Fruit fly (Drosophila melanogaster): ENCODE measurements around the gene RpS19b.
A peak's percentile ranks its signal among the peaks of the same experiment; 100 is the strongest.

RpS19b gene

DNA sequence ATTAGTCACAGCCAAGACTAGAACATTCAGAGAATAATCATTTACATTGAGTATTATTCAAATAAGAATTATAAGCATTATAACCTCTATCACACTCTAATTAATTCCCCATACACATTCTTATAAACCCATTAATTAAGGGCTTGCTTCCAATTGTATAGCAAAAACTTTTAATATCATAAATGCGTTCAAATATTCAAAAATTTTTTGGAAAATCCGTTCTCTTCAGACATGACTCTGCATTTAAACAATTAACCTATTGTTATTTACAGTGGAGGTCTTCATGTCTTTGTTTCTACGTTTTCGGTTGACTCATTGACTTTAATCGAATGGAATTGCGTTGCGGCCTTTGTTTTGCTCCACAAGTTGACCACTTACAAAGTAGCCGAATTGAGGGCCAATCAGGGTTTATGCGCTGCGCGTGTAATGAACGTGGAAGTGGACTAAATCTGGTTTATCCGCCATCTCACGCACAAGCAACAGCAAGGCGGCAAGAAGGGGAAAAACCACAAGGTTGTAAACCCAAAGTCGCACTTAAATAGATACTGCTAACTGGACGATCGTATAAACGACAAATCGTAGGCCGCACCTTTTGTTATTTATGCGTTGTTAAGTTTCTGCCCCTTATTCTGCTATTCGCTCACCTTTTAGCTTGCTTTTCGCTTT lies 12.3 kb downstream of the RpS19b start (continued):
- TF ChIP-seq CG1024 (GFP tag; IDR thresholded peaks at IDR 0.05) (no peak), CG12104 (GFP tag; optimal IDR thresholded peaks at IDR 0.05) (no peak), CG1529 (GFP tag; optimal IDR thresholded peaks at IDR 0.05) (no peak), NfI (GFP tag; optimal IDR thresholded peaks at IDR 0.05) (peak; percentile 58), pfk (GFP tag; optimal IDR thresholded peaks at IDR 0.05) (no peak), sob (GFP tag; IDR thresholded peaks at IDR 0.05) (peak; percentile 71), ash1 (GFP tag; optimal IDR thresholded peaks at IDR 0.05) (peak; percentile 34), Ptx1 (GFP tag; IDR thresholded peaks at IDR 0.05) (peak; percentile 24; the same call in 1 of the 2 replicates), org-1 (GFP tag; optimal IDR thresholded peaks at IDR 0.05) (no peak), dati (GFP tag; IDR thresholded peaks at IDR 0.05) (no peak), CG34376 (GFP tag; optimal IDR thresholded peaks at IDR 0.05) (peak; percentile 55), CG3847 (GFP tag; IDR thresholded peaks at IDR 0.05) (peak; percentile 57), TFAM (GFP tag; optimal IDR thresholded peaks at IDR 0.05) (no peak), hkb (optimal IDR thresholded peaks at IDR 0.05) (no peak), hkb (GFP tag; IDR thresholded peaks at IDR 0.05) (no peak; the same call in 1 of the 2 replicates), CG5245 (GFP tag; optimal IDR thresholded peaks at IDR 0.05) (no peak), Med (GFP tag) (peak; percentile 95), CG2129 (GFP tag; IDR thresholded peaks at IDR 0.05; ENCODE audit: partially characterized antibody) (no peak), HLHmδ (GFP tag; optimal IDR thresholded peaks at IDR 0.05) (no peak), amos (GFP tag; IDR thresholded peaks at IDR 0.05; ENCODE audit: partially characterized antibody) (no peak), CG31224 (GFP tag; IDR thresholded peaks at IDR 0.05) (peak; percentile 78), CG18011 (GFP tag; optimal IDR thresholded peaks at IDR 0.05) (peak; percentile 17), Deaf1 (tag; optimal IDR thresholded peaks at IDR 0.05) (no peak), CoRest (tag; optimal IDR thresholded peaks at IDR 0.05) (no peak), YL-1 (GFP tag; optimal IDR thresholded peaks at IDR 0.05) (no peak), slou (GFP tag; optimal IDR thresholded peaks at IDR 0.05) (no peak), bsh (GFP tag; optimal IDR thresholded peaks at IDR 0.05) (peak in 1 of 2 experiments; percentile 5), vfl (GFP tag; optimal IDR thresholded peaks at IDR 0.05) (no peak), CG13624 (GFP tag; optimal IDR thresholded peaks at IDR 0.05) (peak; percentile 88), Asciz (GFP tag; optimal IDR thresholded peaks at IDR 0.05) (no peak), unc-4 (GFP tag; IDR thresholded peaks at IDR 0.05; ENCODE audit: partially characterized antibody) (no peak), sens (GFP tag) (peak; percentile 84), knrl (GFP tag; IDR thresholded peaks at IDR 0.05; ENCODE audit: partially characterized antibody) (no peak), CG1647 (GFP tag; optimal IDR thresholded peaks at IDR 0.05) (no peak), Dad (GFP tag; optimal IDR thresholded peaks at IDR 0.05) (peak; percentile 39), Pdp1 (GFP tag; optimal IDR thresholded peaks at IDR 0.05) (peak; percentile 3 to 9), ap (GFP tag; IDR thresholded peaks at IDR 0.05) (no peak), tna (GFP tag; IDR thresholded peaks at IDR 0.05; ENCODE audit: partially characterized antibody) (no peak), CG17612 (GFP tag; IDR thresholded peaks at IDR 0.05) (0 out of 2 replicates have a peak, but pooled peaks have one; percentile 20), CG12769 (tag; optimal IDR thresholded peaks at IDR 0.05) (peak; percentile 94), CG16813 (GFP tag; IDR thresholded peaks at IDR 0.05; ENCODE audit: partially characterized antibody) (no peak), CG17385 (GFP tag; optimal IDR thresholded peaks at IDR 0.05) (peak; percentile 25), CG4617 (GFP tag; optimal IDR thresholded peaks at IDR 0.05; ENCODE audit: borderline replicate concordance) (no peak), CG15269 (tag; optimal IDR thresholded peaks at IDR 0.05) (peak; percentile 43), Dp (GFP tag; optimal IDR thresholded peaks at IDR 0.05) (no peak), insv (GFP tag; optimal IDR thresholded peaks at IDR 0.05) (no peak), aop (GFP tag; IDR thresholded peaks at IDR 0.05) (no peak), CG4360 (GFP tag; IDR thresholded peaks at IDR 0.05) (no peak), gce (GFP tag; IDR thresholded peaks at IDR 0.05) (no peak)
